Worm (Caenorhabditis elegans): ENCODE measurements around the gene B0250.18.

DNA sequence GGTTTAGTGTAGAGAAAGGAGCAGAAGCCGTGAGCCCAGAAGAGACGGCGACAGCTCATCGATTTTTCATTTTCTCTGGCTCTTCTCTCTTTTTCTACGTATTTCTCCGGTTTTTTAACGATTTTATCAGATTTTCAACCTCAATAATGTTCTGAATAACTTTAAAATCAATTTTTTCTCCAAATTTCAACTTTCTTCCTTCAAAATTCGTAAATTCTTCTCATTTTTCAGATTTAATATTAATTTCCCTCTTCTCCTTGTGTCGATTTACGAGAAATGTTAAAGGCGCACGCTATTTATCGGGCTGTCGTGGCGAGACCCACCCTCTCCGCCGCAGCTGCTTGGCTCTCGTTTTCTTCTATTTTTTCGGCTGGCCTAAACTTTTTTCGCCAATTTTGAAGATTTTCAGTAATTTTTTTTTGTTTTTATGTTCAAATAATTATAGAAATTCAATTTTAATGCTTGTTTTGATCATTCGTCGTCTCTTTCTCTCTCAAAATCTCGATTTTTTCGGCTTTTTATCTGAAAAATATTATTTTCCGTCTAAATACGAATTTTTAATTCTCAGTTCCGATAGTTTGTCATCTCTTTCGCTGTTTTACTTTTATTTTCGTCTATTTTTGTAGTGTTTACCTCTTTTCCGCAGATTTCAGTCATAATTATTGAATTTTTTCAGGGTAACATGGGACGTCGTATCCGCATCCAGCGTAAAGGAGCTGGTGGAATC is 18.5 kb upstream of the B0250.18 start, which contains the start of the genes calf-1 and rpl-2:
- no peak for TF ChIP-seq pros-1 (tag; optimal IDR thresholded peaks at IDR 0.05)
- no peak for TF ChIP-seq sdc-2 (tag; optimal IDR thresholded peaks at IDR 0.05)
- no peak for TF ChIP-seq ama-1 (optimal IDR thresholded peaks at IDR 0.05)
- no peak for TF ChIP-seq fkh-6 (tag; optimal IDR thresholded peaks at IDR 0.05)
- TF ChIP-seq eyg-1 (tag; optimal IDR thresholded peaks at IDR 0.05) = no peak
- no peak for TF ChIP-seq unc-55 (GFP tag; optimal IDR thresholded peaks at IDR 0.05)
- TF ChIP-seq sox-4 (tag; optimal IDR thresholded peaks at IDR 0.05) = no peak
- TF ChIP-seq madf-2 (tag; optimal IDR thresholded peaks at IDR 0.05) = no peak
